Worm (Caenorhabditis elegans) whole organism, midembryonic: ENCODE measurements around the gene taf-7.2.

ENCODE experiments used
- T22C8.4 ChIP-seq: fragments of 200-800 bp; sonication (Bioruptor generic); IDR thresholded peaks from 2 replicates; pipeline ENCODE4 v1.3.6; 2022; ENCODE audit warnings: missing genetic modification characterization, missing compliant biosample characterization
- cog-1 ChIP-seq: sonication (generic microtip); optimal IDR thresholded peaks from 2 replicates; lab custom pipeline; 2016; ENCODE audit warnings: missing genetic modification characterization, missing compliant biosample characterization
- flt-1 ChIP-seq: fragments of 200-800 bp; sonication (Bioruptor generic); IDR thresholded peaks from 2 replicates; pipeline ENCODE4 v1.3.6; 2022; ENCODE audit warnings: missing genetic modification characterization, missing compliant biosample characterization
- klf-2 ChIP-seq: fragments of 200-800 bp; sonication (Bioruptor generic); conservative IDR thresholded peaks from 2 replicates; pipeline ENCODE4 v1.3.6; 2022; ENCODE audit warnings: missing genetic modification reagents, missing genetic modification characterization, missing compliant biosample characterization
- med-1 ChIP-seq: sonication (generic microtip); optimal IDR thresholded peaks from 2 replicates; lab custom pipeline; 2017; ENCODE audit warnings: missing genetic modification characterization, mild to moderate bottlenecking, missing compliant biosample characterization, antibody characterized with exemption, missing genetic modification reagents; ENCODE audit not compliant: insufficient read depth
- ref-1 ChIP-seq: fragments of 200-800 bp; sonication (Bioruptor generic); conservative IDR thresholded peaks from 2 replicates; pipeline ENCODE4 v1.3.6; 2022; ENCODE audit warnings: missing genetic modification reagents, missing genetic modification characterization, missing compliant biosample characterization
- tab-1 ChIP-seq: fragments of 200-800 bp; sonication (Bioruptor generic); IDR thresholded peaks from 2 replicates; pipeline ENCODE4 v1.3.6; 2022; ENCODE audit warnings: missing genetic modification characterization, missing compliant biosample characterization
- ztf-23 ChIP-seq: fragments of 200-800 bp; sonication (Bioruptor generic); IDR thresholded peaks from 2 replicates; pipeline ENCODE4 v1.3.6; 2022; ENCODE audit warnings: missing genetic modification reagents, missing genetic modification characterization, missing compliant biosample characterization
- ztf-29 ChIP-seq: fragments of 200-800 bp; sonication (Bioruptor generic); IDR thresholded peaks from 2 replicates; pipeline ENCODE4 v1.3.6; 2022; ENCODE audit warnings: missing genetic modification reagents, missing genetic modification characterization, missing compliant biosample characterization

DNA sequence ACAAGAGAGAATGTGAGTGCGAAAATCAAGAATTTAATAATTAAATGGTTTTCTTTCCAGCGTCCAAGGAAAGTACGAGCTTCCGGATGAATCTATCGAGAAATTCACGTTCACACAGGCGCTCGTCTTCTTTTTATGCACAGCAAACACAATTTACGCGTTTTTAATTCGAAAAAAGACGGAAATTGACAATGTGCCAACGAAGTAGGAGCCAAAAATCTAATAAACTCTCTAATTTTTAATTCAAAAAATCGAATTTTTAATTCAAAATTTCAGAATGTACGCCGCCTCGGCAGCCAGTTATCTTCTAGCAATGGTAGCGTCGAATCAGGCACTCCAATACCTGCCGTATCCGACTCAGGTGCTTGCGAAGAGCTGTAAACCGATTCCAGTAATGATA lies 38.5 kb upstream of the taf-7.2 start:
- TF ChIP-seq cog-1 (tag; lab: Kevin White, UChicago) (no peak), klf-2 (GFP tag; lab: Robert Waterston, UW) (no peak), tab-1 (GFP tag; lab: Robert Waterston, UW) (no peak), ztf-23 (GFP tag; lab: Robert Waterston, UW) (no peak), flt-1 (GFP tag; lab: Robert Waterston, UW) (no peak), T22C8.4 (GFP tag; lab: Robert Waterston, UW) (no peak), ref-1 (GFP tag; lab: Robert Waterston, UW) (no peak), ztf-29 (GFP tag; lab: Robert Waterston, UW) (no peak), med-1 (GFP tag; lab: Kevin White, UChicago) (no peak)
